Worm (Caenorhabditis elegans) whole organism, young adult: ENCODE data around the gene spp-10.

Source experiments
- B0019.2 ChIP-seq: fragments of 200-800 bp; sonication (Bioruptor generic); conservative IDR thresholded peaks from 2 replicates; pipeline ENCODE4 v1.3.6; 2022; ENCODE audit warnings: missing genetic modification reagents, missing genetic modification characterization, missing compliant biosample characterization
- B0336.3 ChIP-seq: fragments of 200-800 bp; sonication (Bioruptor generic); IDR thresholded peaks from 2 replicates; pipeline ENCODE4 v1.3.6; 2022; ENCODE audit warnings: missing genetic modification characterization, missing compliant biosample characterization
- F22D6.2 ChIP-seq: sonication (generic microtip); optimal IDR thresholded peaks from 2 replicates; lab custom pipeline; 2016; ENCODE audit warnings: mild to moderate bottlenecking, missing genetic modification characterization, missing compliant biosample characterization
- F23B12.7 ChIP-seq: sonication (generic microtip); optimal IDR thresholded peaks from 2 replicates; lab custom pipeline; 2017; ENCODE audit warnings: missing genetic modification characterization, mild to moderate bottlenecking, missing compliant biosample characterization, antibody characterized with exemption, moderate library complexity; ENCODE audit not compliant: insufficient read depth
- F52B5.7 ChIP-seq: sonication (generic microtip); optimal IDR thresholded peaks from 2 replicates; lab custom pipeline; 2016; ENCODE audit warnings: mild to moderate bottlenecking, missing genetic modification characterization, missing compliant biosample characterization
- F55B11.4 ChIP-seq: sonication (generic microtip); optimal IDR thresholded peaks from 2 replicates; lab custom pipeline; 2016; ENCODE audit warnings: missing compliant biosample characterization, missing genetic modification characterization, borderline replicate concordance; ENCODE audit not compliant: insufficient read depth
- Y53F4B.3 ChIP-seq: fragments of 200-800 bp; sonication (Bioruptor generic); IDR thresholded peaks from 2 replicates; pipeline ENCODE4 v1.3.6; 2022; ENCODE audit warnings: missing genetic modification reagents, missing genetic modification characterization, missing compliant biosample characterization
- Y53G8AR.9 ChIP-seq: fragments of 200-800 bp; sonication (Bioruptor generic); conservative IDR thresholded peaks from 2 replicates; pipeline ENCODE4 v1.3.6; 2022; ENCODE audit warnings: missing genetic modification reagents, missing genetic modification characterization, missing compliant biosample characterization
- Y79H2A.3 ChIP-seq: fragments of 200-800 bp; sonication (Bioruptor generic); conservative IDR thresholded peaks from 2 replicates; pipeline ENCODE4 v1.3.6; 2022; ENCODE audit warnings: missing genetic modification reagents, missing genetic modification characterization, missing compliant biosample characterization
- Y95B8A.8 ChIP-seq: fragments of 200-800 bp; sonication (Bioruptor generic); IDR thresholded peaks from 2 replicates; pipeline ENCODE4 v1.3.6; 2022; ENCODE audit warnings: missing genetic modification reagents, missing genetic modification characterization, missing compliant biosample characterization
- ZK185.1 ChIP-seq: sonication (generic microtip); optimal IDR thresholded peaks from 2 replicates; lab custom pipeline; 2016; ENCODE audit warnings: mild to moderate bottlenecking, missing genetic modification characterization, missing compliant biosample characterization; ENCODE audit not compliant: poor library complexity, severe bottlenecking
- athp-1 ChIP-seq: sonication (generic microtip); optimal IDR thresholded peaks from 2 replicates; lab custom pipeline; 2017; ENCODE audit warnings: mild to moderate bottlenecking, missing genetic modification characterization, missing compliant biosample characterization
- attf-5 ChIP-seq: fragments of 200-800 bp; sonication (Bioruptor generic); optimal IDR thresholded peaks from 2 replicates; lab custom pipeline; 2018; ENCODE audit warnings: mild to moderate bottlenecking, missing genetic modification characterization, missing compliant biosample characterization
- attf-6 ChIP-seq: fragments of 200-800 bp; sonication (Bioruptor generic); IDR thresholded peaks from 2 replicates; pipeline ENCODE4 v1.3.6; 2022; ENCODE audit warnings: missing genetic modification reagents, missing genetic modification characterization, missing compliant biosample characterization
- ccch-3 ChIP-seq: fragments of 200-800 bp; sonication (Bioruptor generic); optimal IDR thresholded peaks from 2 replicates; lab custom pipeline; 2018; ENCODE audit warnings: mild to moderate bottlenecking, missing genetic modification characterization, missing compliant biosample characterization
- ceh-100 ChIP-seq: fragments of 200-800 bp; sonication (Bioruptor generic); IDR thresholded peaks from 2 replicates; pipeline ENCODE4 v1.3.6; 2022; ENCODE audit warnings: missing genetic modification reagents, missing genetic modification characterization, missing compliant biosample characterization
- dpff-1 ChIP-seq: sonication (generic microtip); optimal IDR thresholded peaks from 2 replicates; lab custom pipeline; 2017; ENCODE audit warnings: mild to moderate bottlenecking, missing genetic modification characterization, missing compliant biosample characterization
- dpl-1 ChIP-seq: fragments of 150-350 bp; optimal IDR thresholded peaks from 2 replicates; lab custom pipeline; 2014; ENCODE audit warnings: missing biosample characterization, missing genetic modification reagents, missing genetic modification characterization
- egrh-3 ChIP-seq: fragments of 200-800 bp; sonication (Bioruptor generic); IDR thresholded peaks from 2 replicates; pipeline ENCODE4 v1.3.6; 2022; ENCODE audit warnings: missing genetic modification reagents, missing genetic modification characterization, missing compliant biosample characterization
- ekl-4 ChIP-seq: fragments of 200-800 bp; sonication (Bioruptor generic); IDR thresholded peaks from 2 replicates; pipeline ENCODE4 v1.3.6; 2022; ENCODE audit warnings: missing genetic modification reagents, missing genetic modification characterization, missing compliant biosample characterization
- him-1 ChIP-seq: sonication (generic microtip); optimal IDR thresholded peaks from 2 replicates; lab custom pipeline; 2016; ENCODE audit warnings: missing genotype, missing genetic modification reagents, missing genetic modification characterization, missing compliant biosample characterization
- hlh-12 ChIP-seq: sonication (generic microtip); optimal IDR thresholded peaks from 2 replicates; lab custom pipeline; 2016; ENCODE audit warnings: missing genetic modification characterization, missing compliant biosample characterization
- hmg-1.2 ChIP-seq: fragments of 200-800 bp; sonication (Bioruptor generic); IDR thresholded peaks from 2 replicates; pipeline ENCODE4 v1.3.6; 2022; ENCODE audit warnings: missing genetic modification reagents, missing genetic modification characterization, missing compliant biosample characterization
- hrde-1 ChIP-seq: sonication (generic microtip); optimal IDR thresholded peaks from 2 replicates; lab custom pipeline; 2016; ENCODE audit warnings: missing genetic modification characterization, mild to moderate bottlenecking, missing compliant biosample characterization, moderate library complexity, missing genotype, missing genetic modification reagents, borderline replicate concordance
- hsf-1 ChIP-seq: fragments of 200-800 bp; sonication (Bioruptor generic); IDR thresholded peaks from 2 replicates; pipeline ENCODE4 v1.3.6; 2022; ENCODE audit warnings: missing genetic modification reagents, missing genetic modification characterization, missing compliant biosample characterization
- let-526 ChIP-seq: fragments of 200-800 bp; sonication (Bioruptor generic); IDR thresholded peaks from 2 replicates; pipeline ENCODE4 v1.3.6; 2022; ENCODE audit warnings: missing genetic modification reagents, missing genetic modification characterization, missing compliant biosample characterization
- lin-54 ChIP-seq: fragments of 200-800 bp; sonication (Bioruptor generic); optimal IDR thresholded peaks from 2 replicates; lab custom pipeline; 2018; ENCODE audit warnings: mild to moderate bottlenecking, missing genetic modification characterization, missing compliant biosample characterization
- lsy-27 ChIP-seq: sonication (generic microtip); optimal IDR thresholded peaks from 2 replicates; lab custom pipeline; 2017; ENCODE audit warnings: missing genetic modification characterization, mild to moderate bottlenecking, missing compliant biosample characterization, antibody characterized with exemption, missing genotype, borderline replicate concordance; ENCODE audit not compliant: insufficient read depth
- madf-6 ChIP-seq: fragments of 200-800 bp; sonication (Bioruptor generic); IDR thresholded peaks from 2 replicates; pipeline ENCODE4 v1.3.6; 2022; ENCODE audit warnings: missing genetic modification reagents, missing genetic modification characterization, missing compliant biosample characterization
- madf-8 ChIP-seq: fragments of 200-800 bp; sonication (Bioruptor generic); conservative IDR thresholded peaks from 2 replicates; pipeline ENCODE4 v1.3.6; 2022; ENCODE audit warnings: missing genetic modification reagents, missing genetic modification characterization, missing compliant biosample characterization
- nfyb-1 ChIP-seq: fragments of 200-800 bp; sonication (Bioruptor generic); IDR thresholded peaks from 2 replicates; pipeline ENCODE4 v1.3.6; 2022; ENCODE audit warnings: missing genetic modification reagents, missing genetic modification characterization, missing compliant biosample characterization
- nhr-80 ChIP-seq: sonication (generic microtip); optimal IDR thresholded peaks from 2 replicates; lab custom pipeline; 2016; ENCODE audit warnings: missing genetic modification characterization, missing compliant biosample characterization
- nhr-90 ChIP-seq: sonication (generic microtip); optimal IDR thresholded peaks from 2 replicates; lab custom pipeline; 2016; ENCODE audit warnings: missing genotype, mild to moderate bottlenecking, missing genetic modification characterization, missing compliant biosample characterization
- pbrm-1 ChIP-seq: fragments of 200-800 bp; sonication (Bioruptor generic); IDR thresholded peaks from 2 replicates; pipeline ENCODE4 v1.3.6; 2022; ENCODE audit warnings: missing genetic modification reagents, missing genetic modification characterization, missing compliant biosample characterization
- pha-4 ChIP-seq: fragments of 150-350 bp; sonication (generic microtip); optimal IDR thresholded peaks from 2 replicates; lab custom pipeline; 2014; ENCODE audit warnings: missing biosample characterization, missing genetic modification reagents, missing genetic modification characterization
- rcor-1 ChIP-seq: fragments of 200-800 bp; sonication (Bioruptor generic); IDR thresholded peaks from 2 replicates; pipeline ENCODE4 v1.3.6; 2022; ENCODE audit warnings: missing genetic modification reagents, missing genetic modification characterization, missing compliant biosample characterization
- rec-8 ChIP-seq, 2 experiments: sonication (generic microtip); optimal IDR thresholded peaks; 2 replicates each; lab custom pipeline; 2016; ENCODE audit warnings: mild to moderate bottlenecking in 2 of 2, missing genetic modification characterization in 2 of 2, missing genetic modification reagents in 2 of 2, missing genotype in 2 of 2, missing biosample characterization in 1 of 2, missing compliant biosample characterization in 1 of 2, moderate library complexity in 1 of 2
- rpc-1 ChIP-seq, 2 experiments: fragments of 150-350 bp in 1 of 2; sonication (generic microtip) in 1 of 2; optimal IDR thresholded peaks; 2 replicates each; lab custom pipeline; 2014 to 2018; ENCODE audit warnings: missing biosample characterization in 1 of 2, missing genetic modification characterization in 1 of 2, missing genetic modification reagents in 1 of 2, missing genotype in 1 of 2
- sdz-38 ChIP-seq: sonication (generic microtip); optimal IDR thresholded peaks from 2 replicates; lab custom pipeline; 2016; ENCODE audit warnings: missing genotype, missing genetic modification characterization, missing compliant biosample characterization
- sea-2 ChIP-seq: fragments of 200-800 bp; sonication (Bioruptor generic); IDR thresholded peaks from 2 replicates; pipeline ENCODE4 v1.3.6; 2022; ENCODE audit warnings: missing genetic modification characterization, missing compliant biosample characterization
- snpc-3.4 ChIP-seq: sonication (generic microtip); optimal IDR thresholded peaks from 2 replicates; lab custom pipeline; 2017; ENCODE audit warnings: missing genetic modification characterization, mild to moderate bottlenecking, missing compliant biosample characterization, antibody characterized with exemption, moderate library complexity, missing genotype, missing genetic modification reagents
- sptf-2 ChIP-seq: fragments of 200-800 bp; sonication (Bioruptor generic); optimal IDR thresholded peaks from 2 replicates; lab custom pipeline; 2018; ENCODE audit warnings: mild to moderate bottlenecking, missing genetic modification characterization, missing compliant biosample characterization
- unc-130 ChIP-seq: sonication (generic microtip); optimal IDR thresholded peaks from 2 replicates; lab custom pipeline; 2016; ENCODE audit warnings: missing genetic modification reagents, missing genetic modification characterization, missing compliant biosample characterization
- xnd-1 ChIP-seq: sonication (generic microtip); optimal IDR thresholded peaks from 2 replicates; lab custom pipeline; 2016; ENCODE audit warnings: missing genotype, missing genetic modification reagents, missing genetic modification characterization, missing compliant biosample characterization
- ztf-22 ChIP-seq: fragments of 200-800 bp; sonication (Bioruptor generic); optimal IDR thresholded peaks from 2 replicates; lab custom pipeline; 2018; ENCODE audit warnings: mild to moderate bottlenecking, missing genetic modification characterization, moderate library complexity, missing compliant biosample characterization
- ztf-25 ChIP-seq: fragments of 200-800 bp; sonication (Bioruptor generic); IDR thresholded peaks from 2 replicates; pipeline ENCODE4 v1.3.6; 2022; ENCODE audit warnings: missing genetic modification reagents, missing genetic modification characterization, missing compliant biosample characterization
- ztf-6 ChIP-seq: fragments of 200-800 bp; sonication (Bioruptor generic); IDR thresholded peaks from 2 replicates; pipeline ENCODE4 v1.3.6; 2022; ENCODE audit warnings: missing genetic modification reagents, missing genetic modification characterization, missing compliant biosample characterization

spp-10 gene

DNA sequence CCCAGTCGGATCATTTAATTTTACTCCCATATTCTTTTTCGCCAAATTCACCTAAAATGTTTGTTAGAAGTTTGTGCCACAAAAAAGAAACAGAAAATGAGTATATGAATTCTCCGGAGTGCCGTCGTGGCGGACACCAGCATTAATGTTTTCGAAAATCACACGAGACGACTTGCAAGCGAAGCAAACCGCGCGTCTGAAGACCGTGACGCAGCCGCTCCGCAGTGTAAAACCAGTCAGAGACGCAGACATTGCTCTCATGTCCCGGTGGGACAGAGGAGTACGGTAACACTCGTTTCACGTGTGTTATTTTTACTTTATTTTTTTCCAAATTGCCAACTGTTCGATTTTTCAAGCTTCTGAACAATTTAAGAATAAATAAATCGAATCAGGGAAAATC, 44.3 kb upstream of the spp-10 start, which contains the start of the genes T26A8.4 and pdtf-1 (continued):
- TF ChIP-seq ztf-22 (GFP tag; lab: Kevin White, UChicago): peak; percentile 23
- 0 out of 2 replicates have a peak, but pooled peaks have one; percentile 28 for TF ChIP-seq ztf-6 (GFP tag; lab: Robert Waterston, UW)
- no peak for TF ChIP-seq hlh-12 (tag; lab: Kevin White, UChicago)
- TF ChIP-seq lsy-27 (tag; lab: Kevin White, UChicago): no peak
- TF ChIP-seq F22D6.2 (tag; lab: Kevin White, UChicago): no peak
- TF ChIP-seq snpc-3.4 (tag; lab: Kevin White, UChicago): peak; percentile 46
- peak; percentile 68; the same call in 1 of the 2 replicates for TF ChIP-seq Y95B8A.8 (GFP tag; lab: Robert Waterston, UW)
- TF ChIP-seq ZK185.1: peak; percentile 89
- peak; percentile 60 for TF ChIP-seq dpl-1 (GFP tag; lab: Kevin White, UChicago)
- TF ChIP-seq athp-1 (tag; lab: Kevin White, UChicago): no peak
- TF ChIP-seq F52B5.7 (tag; lab: Kevin White, UChicago): peak; percentile 6
- TF ChIP-seq let-526: peak; percentile 75; the same call in 1 of the 2 replicates
- peak; percentile 89 for TF ChIP-seq rcor-1 (GFP tag; lab: Robert Waterston, UW)
- TF ChIP-seq F23B12.7 (tag; lab: Kevin White, UChicago): peak; percentile 92
- TF ChIP-seq ztf-25 (GFP tag; lab: Robert Waterston, UW): no peak
- TF ChIP-seq nhr-90 (tag; lab: Kevin White, UChicago): no peak
- TF ChIP-seq nfyb-1: peak; percentile 96
- no peak for TF ChIP-seq rec-8 (tag; optimal IDR thresholded peaks at IDR 0.05; lab: Kevin White, UChicago)
- TF ChIP-seq madf-8 (GFP tag; lab: Robert Waterston, UW): peak; percentile 54
- peak; percentile 65 for TF ChIP-seq B0019.2
- peak; percentile 15 for TF ChIP-seq rpc-1 (optimal IDR thresholded peaks at IDR 0.05; lab: Kevin White, UChicago)
- TF ChIP-seq rpc-1 (tag; optimal IDR thresholded peaks at IDR 0.05; lab: Kevin White, UChicago): no peak
- peak; percentile 70 for TF ChIP-seq hsf-1
- peak; percentile 91 for TF ChIP-seq hmg-1.2 (GFP tag; lab: Robert Waterston, UW)
- TF ChIP-seq B0336.3 (GFP tag; lab: Robert Waterston, UW): peak; percentile 65; the same call in 1 of the 2 replicates
- peak; percentile 72 for TF ChIP-seq attf-5
- TF ChIP-seq egrh-3 (GFP tag; lab: Robert Waterston, UW): peak; percentile 63
- TF ChIP-seq pbrm-1 (GFP tag; lab: Robert Waterston, UW): peak; percentile 95
- TF ChIP-seq unc-130 (GFP tag; lab: Kevin White, UChicago): peak; percentile 78
- peak; percentile 12 for TF ChIP-seq nhr-80 (tag; lab: Kevin White, UChicago)
- TF ChIP-seq him-1 (tag; lab: Kevin White, UChicago): no peak
- no peak for TF ChIP-seq sdz-38 (tag; lab: Kevin White, UChicago)
- peak; percentile 60; the same call in 1 of the 2 replicates for TF ChIP-seq Y53G8AR.9
- no peak for TF ChIP-seq F55B11.4 (tag; lab: Kevin White, UChicago)
- no peak for TF ChIP-seq xnd-1 (tag; lab: Kevin White, UChicago)
- no peak for TF ChIP-seq hrde-1 (tag; lab: Kevin White, UChicago)
- TF ChIP-seq ceh-100 (GFP tag; lab: Robert Waterston, UW): peak; percentile 60; the same call in 1 of the 2 replicates
- peak; percentile 83 for TF ChIP-seq lin-54
- TF ChIP-seq madf-6 (GFP tag; lab: Robert Waterston, UW): peak; percentile 84
- no peak for TF ChIP-seq dpff-1 (tag; lab: Kevin White, UChicago)
- no peak for TF ChIP-seq Y53F4B.3 (GFP tag; lab: Robert Waterston, UW)
- peak; percentile 50 for TF ChIP-seq pha-4 (tag; lab: Kevin White, UChicago)
- no peak for TF ChIP-seq ccch-3 (GFP tag; lab: Kevin White, UChicago)
- TF ChIP-seq attf-6 (GFP tag; lab: Robert Waterston, UW): no peak; the same call in 1 of the 2 replicates
- no peak for TF ChIP-seq sptf-2 (GFP tag; lab: Kevin White, UChicago)
- TF ChIP-seq ekl-4 (GFP tag; lab: Robert Waterston, UW): peak; percentile 92
- TF ChIP-seq sea-2 (GFP tag; lab: Robert Waterston, UW): 0 out of 2 replicates have a peak, but pooled peaks have one; percentile 26
- peak; percentile 72 for TF ChIP-seq Y79H2A.3 (GFP tag; lab: Robert Waterston, UW)
